Fruit fly (Drosophila melanogaster) whole organism, wandering third instar larva: Measurements from ENCODE around the gene CG14657.

Source experiments
- Abd-B ChIP-seq: fragments of >200 bp; optimal IDR thresholded peaks from 2 replicates; lab custom pipeline; 2017; ENCODE audit warnings: missing biosample characterization, missing genetic modification characterization
- Dif ChIP-seq: fragments of 200-275, 200-300 bp; sonication (Bioruptor generic); optimal IDR thresholded peaks from 2 replicates; lab custom pipeline; 2018; ENCODE audit warnings: missing biosample characterization, missing genetic modification characterization; ENCODE audit not compliant: partially characterized antibody

DNA sequence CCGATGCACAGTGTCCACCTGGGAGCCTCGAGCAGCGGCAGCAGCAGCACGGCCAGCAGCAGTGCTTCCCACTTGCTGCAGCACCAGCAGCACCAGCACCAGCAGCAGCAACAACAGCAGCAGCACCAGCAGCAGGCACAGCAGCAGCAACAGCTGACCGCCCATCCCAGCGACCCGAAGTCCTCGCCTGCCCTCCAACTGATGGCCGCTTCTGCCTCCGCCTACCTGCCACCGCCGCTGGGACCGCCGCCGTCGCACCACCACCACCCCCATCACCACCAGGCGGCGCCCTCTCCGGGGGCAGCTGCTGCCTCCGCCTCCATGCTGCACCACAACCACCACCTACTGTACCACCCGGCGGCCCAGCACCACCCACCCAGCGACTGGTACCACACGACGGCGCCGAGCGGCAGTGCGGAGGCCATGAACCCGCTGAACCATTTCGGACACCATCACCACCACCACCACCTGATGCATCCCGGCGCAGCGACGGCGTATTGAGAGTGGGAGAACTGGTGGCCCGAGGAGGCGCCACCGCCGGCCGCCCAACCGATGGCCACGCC, 47.5 kb upstream of the CG14657 start:
- no peak for TF ChIP-seq Dif (GFP tag; lab: Kevin White, UChicago)
- TF ChIP-seq Abd-B, result no peak
